Worm (Caenorhabditis elegans) whole organism, late embryonic: ENCODE data around the gene txt-9.

Experiments used
- ceh-19 ChIP-seq: fragments of 200-800 bp; sonication (Bioruptor generic); optimal IDR thresholded peaks from 2 replicates; lab custom pipeline; 2018; ENCODE audit warnings: mild to moderate bottlenecking, missing genetic modification characterization, missing compliant biosample characterization
- dmd-4 ChIP-seq: sonication (generic microtip); optimal IDR thresholded peaks from 2 replicates; lab custom pipeline; 2016; ENCODE audit warnings: borderline replicate concordance, missing genetic modification characterization, missing compliant biosample characterization
- fax-1 ChIP-seq: sonication (generic microtip); optimal IDR thresholded peaks from 2 replicates; lab custom pipeline; 2016; ENCODE audit warnings: missing genotype, missing genetic modification characterization, missing compliant biosample characterization
- nfya-1 ChIP-seq: sonication (generic microtip); optimal IDR thresholded peaks from 2 replicates; lab custom pipeline; 2017; ENCODE audit warnings: missing genetic modification characterization, mild to moderate bottlenecking, missing compliant biosample characterization, antibody characterized with exemption, moderate library complexity
- pha-4 ChIP-seq: fragments of 150-350 bp; optimal IDR thresholded peaks from 2 replicates; lab custom pipeline; 2018; ENCODE audit warnings: missing biosample characterization, missing genetic modification reagents, missing genetic modification characterization
- pqm-1 ChIP-seq: sonication (generic microtip); optimal IDR thresholded peaks from 2 replicates; lab custom pipeline; 2016; ENCODE audit warnings: missing genetic modification characterization, missing compliant biosample characterization
- syd-9 ChIP-seq: sonication (generic microtip); optimal IDR thresholded peaks from 2 replicates; lab custom pipeline; 2016; ENCODE audit warnings: mild to moderate bottlenecking, missing genetic modification characterization, moderate library complexity, missing compliant biosample characterization

- TF ChIP-seq ceh-19 (GFP tag; lab: Kevin White, UChicago) (no peak), fax-1 (tag; lab: Kevin White, UChicago) (no peak), pqm-1 (tag; lab: Kevin White, UChicago) (no peak), pha-4 (tag; lab: Kevin White, UChicago) (no peak), dmd-4 (no peak), nfya-1 (tag; lab: Kevin White, UChicago) (no peak), syd-9 (no peak)
Measured at ce11 chrII:5060719-5061118, 24.9 kb upstream of the txt-9 start, which contains the start of gene pho-12.
